Worm (Caenorhabditis elegans) whole organism, late embryonic: ENCODE data around the gene srh-258.

Experiments used
- C08G9.2 ChIP-seq: sonication (generic microtip); optimal IDR thresholded peaks from 2 replicates; lab custom pipeline; 2016; ENCODE audit warnings: mild to moderate bottlenecking, missing genetic modification characterization, moderate library complexity, missing compliant biosample characterization
- K09A11.1 ChIP-seq: sonication (generic microtip); optimal IDR thresholded peaks from 2 replicates; lab custom pipeline; 2017; ENCODE audit warnings: antibody characterized with exemption, mild to moderate bottlenecking, missing genetic modification characterization, missing compliant biosample characterization; ENCODE audit not compliant: insufficient read depth
- Y22D7AL.16 ChIP-seq: sonication (generic microtip); optimal IDR thresholded peaks from 2 replicates; lab custom pipeline; 2016; ENCODE audit warnings: missing genetic modification characterization, missing compliant biosample characterization
- ama-1 ChIP-seq: fragments of 150-350 bp; optimal IDR thresholded peaks from 2 replicates; lab custom pipeline; 2014
- ceh-18 ChIP-seq: sonication (generic microtip); optimal IDR thresholded peaks from 2 replicates; lab custom pipeline; 2016; ENCODE audit warnings: missing genetic modification characterization, missing compliant biosample characterization
- ceh-19 ChIP-seq: fragments of 200-800 bp; sonication (Bioruptor generic); optimal IDR thresholded peaks from 2 replicates; lab custom pipeline; 2018; ENCODE audit warnings: mild to moderate bottlenecking, missing genetic modification characterization, missing compliant biosample characterization
- ceh-2 ChIP-seq: sonication (generic microtip); optimal IDR thresholded peaks from 2 replicates; lab custom pipeline; 2016; ENCODE audit warnings: missing genotype, missing genetic modification characterization, missing compliant biosample characterization
- ceh-24 ChIP-seq: sonication (generic microtip); optimal IDR thresholded peaks from 2 replicates; lab custom pipeline; 2016; ENCODE audit warnings: mild to moderate bottlenecking, missing genetic modification characterization, missing compliant biosample characterization
- ceh-30 ChIP-seq: fragments of 150-350 bp; optimal IDR thresholded peaks from 2 replicates; lab custom pipeline; 2014; ENCODE audit warnings: missing biosample characterization, missing genetic modification characterization
- ceh-31 ChIP-seq: sonication (generic microtip); optimal IDR thresholded peaks from 2 replicates; lab custom pipeline; 2016; ENCODE audit warnings: missing genetic modification characterization, missing compliant biosample characterization
- ceh-45 ChIP-seq: fragments of 200-800 bp; sonication (Bioruptor generic); IDR thresholded peaks from 2 replicates; pipeline ENCODE4 v1.3.6; 2022; ENCODE audit warnings: missing genetic modification reagents, missing genetic modification characterization, missing compliant biosample characterization
- ceh-48 ChIP-seq: sonication (generic microtip); optimal IDR thresholded peaks from 2 replicates; lab custom pipeline; 2016; ENCODE audit warnings: missing genetic modification characterization, inconsistent platforms, missing compliant biosample characterization
- ceh-6 ChIP-seq: fragments of 200-800 bp; sonication (Bioruptor generic); optimal IDR thresholded peaks from 2 replicates; lab custom pipeline; 2018; ENCODE audit warnings: mild to moderate bottlenecking, missing genetic modification characterization, missing compliant biosample characterization
- dmd-4 ChIP-seq: sonication (generic microtip); optimal IDR thresholded peaks from 2 replicates; lab custom pipeline; 2016; ENCODE audit warnings: borderline replicate concordance, missing genetic modification characterization, missing compliant biosample characterization
- elt-4 ChIP-seq: sonication (generic microtip); optimal IDR thresholded peaks from 2 replicates; lab custom pipeline; 2016; ENCODE audit warnings: missing genetic modification characterization, missing compliant biosample characterization
- fax-1 ChIP-seq: sonication (generic microtip); optimal IDR thresholded peaks from 2 replicates; lab custom pipeline; 2016; ENCODE audit warnings: missing genotype, missing genetic modification characterization, missing compliant biosample characterization
- gmeb-2 ChIP-seq: sonication (generic microtip); optimal IDR thresholded peaks from 2 replicates; lab custom pipeline; 2016; ENCODE audit warnings: missing genetic modification characterization, inconsistent platforms, missing compliant biosample characterization
- hlh-15 ChIP-seq: sonication (generic microtip); optimal IDR thresholded peaks from 2 replicates; lab custom pipeline; 2016; ENCODE audit warnings: missing genetic modification characterization, missing compliant biosample characterization
- hlh-6 ChIP-seq: sonication (generic microtip); optimal IDR thresholded peaks from 2 replicates; lab custom pipeline; 2016; ENCODE audit warnings: missing genotype, missing genetic modification characterization, missing compliant biosample characterization
- hlh-8 ChIP-seq: sonication (generic microtip); optimal IDR thresholded peaks from 2 replicates; lab custom pipeline; 2016; ENCODE audit warnings: missing genotype, missing genetic modification characterization, missing compliant biosample characterization
- lim-6 ChIP-seq: sonication (generic microtip); optimal IDR thresholded peaks from 2 replicates; lab custom pipeline; 2016; ENCODE audit warnings: missing genetic modification characterization, missing compliant biosample characterization
- madf-2 ChIP-seq: sonication (generic microtip); optimal IDR thresholded peaks from 2 replicates; lab custom pipeline; 2017; ENCODE audit warnings: missing genetic modification characterization, missing compliant biosample characterization
- pqm-1 ChIP-seq: sonication (generic microtip); optimal IDR thresholded peaks from 2 replicates; lab custom pipeline; 2016; ENCODE audit warnings: missing genetic modification characterization, missing compliant biosample characterization
- pros-1 ChIP-seq: fragments of 150-350 bp; optimal IDR thresholded peaks from 2 replicates; lab custom pipeline; 2014; ENCODE audit warnings: missing biosample characterization, missing genetic modification reagents, missing genetic modification characterization
- ref-2 ChIP-seq: sonication (generic microtip); optimal IDR thresholded peaks from 2 replicates; lab custom pipeline; 2016; ENCODE audit warnings: missing genetic modification characterization, missing compliant biosample characterization
- rnt-1 ChIP-seq: sonication (generic microtip); optimal IDR thresholded peaks from 2 replicates; lab custom pipeline; 2016; ENCODE audit warnings: missing genetic modification characterization, missing compliant biosample characterization
- sdc-2 ChIP-seq: sonication (generic microtip); optimal IDR thresholded peaks from 2 replicates; lab custom pipeline; 2016; ENCODE audit warnings: missing genotype, missing genetic modification characterization, missing compliant biosample characterization
- syd-9 ChIP-seq: sonication (generic microtip); optimal IDR thresholded peaks from 2 replicates; lab custom pipeline; 2016; ENCODE audit warnings: mild to moderate bottlenecking, missing genetic modification characterization, moderate library complexity, missing compliant biosample characterization
- tbx-2 ChIP-seq: sonication (generic microtip); optimal IDR thresholded peaks from 2 replicates; lab custom pipeline; 2016; ENCODE audit warnings: missing genetic modification characterization, missing compliant biosample characterization
- tbx-7 ChIP-seq: sonication (generic microtip); optimal IDR thresholded peaks from 2 replicates; lab custom pipeline; 2016; ENCODE audit warnings: missing genotype, missing genetic modification characterization, missing compliant biosample characterization
- unc-42 ChIP-seq: sonication (generic microtip); optimal IDR thresholded peaks from 2 replicates; lab custom pipeline; 2016; ENCODE audit warnings: missing genotype, missing genetic modification characterization, missing compliant biosample characterization
- zip-5 ChIP-seq: sonication (generic microtip); optimal IDR thresholded peaks from 2 replicates; lab custom pipeline; 2016; ENCODE audit warnings: missing genetic modification characterization, missing compliant biosample characterization
- ztf-16 ChIP-seq: sonication (generic microtip); optimal IDR thresholded peaks from 2 replicates; lab custom pipeline; 2017; ENCODE audit warnings: missing genetic modification characterization, missing compliant biosample characterization

The srh-258 gene

ce11 chrV:15423601-15424000 is 18.6 kb downstream of the srh-258 start, which contains the start of gene fbxa-104:
Gene fbxa-104 (minus strand): TSS chrV:15423683.
- TF ChIP-seq hlh-15 (tag; lab: Kevin White, UChicago) = no peak
- no peak for TF ChIP-seq unc-42
- no peak for TF ChIP-seq gmeb-2 (tag; lab: Kevin White, UChicago)
- TF ChIP-seq ceh-48 (tag; lab: Kevin White, UChicago) = no peak
- TF ChIP-seq ceh-6 (GFP tag; lab: Kevin White, UChicago) = no peak
- no peak for TF ChIP-seq lim-6
- TF ChIP-seq fax-1 (tag; lab: Kevin White, UChicago) = no peak
- TF ChIP-seq K09A11.1 = no peak
- TF ChIP-seq ama-1 = no peak
- no peak for TF ChIP-seq sdc-2 (tag; lab: Kevin White, UChicago)

DNA sequence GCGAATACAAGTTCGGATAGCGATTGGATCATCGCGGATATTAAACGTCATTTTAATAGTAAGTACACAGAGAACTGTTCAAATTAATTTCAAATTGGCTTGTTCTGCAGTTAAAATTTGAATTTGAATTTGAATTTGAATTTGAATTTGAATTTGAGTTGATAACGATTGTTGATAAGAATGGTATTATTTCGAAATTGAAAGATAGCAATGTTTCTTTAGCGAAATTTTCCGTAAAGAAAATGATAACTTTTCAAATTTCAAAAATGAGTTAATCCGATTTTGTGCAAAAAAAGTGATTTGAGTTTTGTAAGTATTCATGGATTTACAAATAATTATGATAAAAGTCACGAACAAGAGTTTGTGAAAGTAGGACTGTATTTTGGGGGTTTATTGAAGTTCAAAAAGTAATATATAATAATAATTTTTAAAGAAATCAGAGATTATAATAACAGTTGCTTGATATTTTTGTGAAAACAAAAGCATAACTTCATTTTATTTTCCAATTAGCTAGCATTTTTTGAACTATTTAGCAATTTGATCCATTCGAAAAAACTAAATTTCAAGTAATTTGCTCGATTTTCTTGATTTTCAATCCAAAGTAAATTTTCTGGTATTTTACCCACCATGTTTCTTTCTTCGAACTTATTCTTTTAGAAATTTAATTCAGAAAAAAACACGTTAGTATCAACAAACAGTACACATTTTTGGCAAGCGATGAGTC is 20.6 kb downstream of the srh-258 start, which contains the start of gene Y36E3A.2:
Y36E3A.2 (plus strand) TSS at position 674 of the 724 bp plus-strand sequence.
- TF ChIP-seq dmd-4 (tag; lab: Kevin White, UChicago) (no peak), unc-42 (no peak), tbx-7 (tag; lab: Kevin White, UChicago) (no peak), rnt-1 (no peak), ceh-24 (no peak)

ce11 chrV:15426944-15427343 is 22.0 kb downstream of the srh-258 start, which contains the start of gene fbxa-209:
Gene fbxa-209 (minus strand): TSS chrV:15427044.
- no peak for TF ChIP-seq elt-4 (tag; lab: Kevin White, UChicago)
- no peak for TF ChIP-seq madf-2 (tag; lab: Kevin White, UChicago)
- no peak for TF ChIP-seq ceh-2 (tag; lab: Kevin White, UChicago)
- no peak for TF ChIP-seq hlh-6 (tag; lab: Kevin White, UChicago)
- TF ChIP-seq ztf-16 (tag; lab: Kevin White, UChicago) = no peak
- no peak for TF ChIP-seq Y22D7AL.16
- TF ChIP-seq gmeb-2 (tag; lab: Kevin White, UChicago) = no peak
- TF ChIP-seq syd-9 (tag; lab: Kevin White, UChicago) = no peak
- TF ChIP-seq zip-5 (tag; lab: Kevin White, UChicago) = no peak
- TF ChIP-seq C08G9.2 (tag; lab: Kevin White, UChicago) = no peak
- TF ChIP-seq ceh-30 (tag; lab: Kevin White, UChicago) = no peak
- no peak for TF ChIP-seq pros-1 (tag; lab: Kevin White, UChicago)
- no peak for TF ChIP-seq pqm-1
- no peak for TF ChIP-seq ceh-45 (GFP tag; lab: Robert Waterston, UW)
- TF ChIP-seq ceh-18 (tag; lab: Kevin White, UChicago) = no peak
- no peak for TF ChIP-seq dmd-4 (tag; lab: Kevin White, UChicago)
- no peak for TF ChIP-seq hlh-8 (tag; lab: Kevin White, UChicago)

- TF ChIP-seq ceh-45 (GFP tag; lab: Robert Waterston, UW) (0 out of 2 replicates have a peak, but pooled peaks have one; percentile 28), ceh-31 (tag; lab: Kevin White, UChicago) (no peak)
Observed at ce11 chrV:15431322-15432052, 26.5 kb downstream of the srh-258 start.

DNA sequence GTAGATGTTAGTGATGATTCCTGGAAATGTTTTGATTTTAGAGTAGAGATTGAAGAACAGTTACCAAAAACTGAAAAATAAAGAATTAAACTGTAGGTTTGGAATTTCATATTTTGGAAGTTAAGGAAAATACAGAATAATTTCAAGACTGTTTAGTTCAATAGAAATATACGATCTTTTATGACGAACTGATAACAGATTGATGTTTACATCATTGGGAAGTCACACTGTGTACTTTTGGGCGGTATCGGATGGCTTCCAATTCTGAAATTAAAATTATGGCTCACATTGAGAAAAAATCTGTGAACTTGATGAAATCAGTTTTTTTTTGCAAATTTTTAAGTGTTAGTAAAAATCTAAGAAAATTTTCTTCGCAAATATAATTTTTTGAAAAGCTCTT is 27.5 kb downstream of the srh-258 start, which contains the start of gene T26H5.8:
T26H5.8 (minus strand) TSS at position 270 of the 400 bp plus-strand sequence.
- TF ChIP-seq madf-2 (tag; lab: Kevin White, UChicago) = no peak
- TF ChIP-seq hlh-8 (tag; lab: Kevin White, UChicago) = no peak
- no peak for TF ChIP-seq ref-2 (tag; lab: Kevin White, UChicago)
- no peak for TF ChIP-seq ceh-19 (GFP tag; lab: Kevin White, UChicago)
- TF ChIP-seq tbx-2 (tag; lab: Kevin White, UChicago) = no peak
- TF ChIP-seq tbx-7 (tag; lab: Kevin White, UChicago) = no peak
